Worm (Caenorhabditis elegans) whole organism, young adult: ENCODE measurements around the gene C17G1.2.

ENCODE experiments used
- B0019.2 ChIP-seq: fragments of 200-800 bp; sonication (Bioruptor generic); conservative IDR thresholded peaks from 2 replicates; pipeline ENCODE4 v1.3.6; 2022; ENCODE audit warnings: missing genetic modification reagents, missing genetic modification characterization, missing compliant biosample characterization
- B0336.3 ChIP-seq: fragments of 200-800 bp; sonication (Bioruptor generic); IDR thresholded peaks from 2 replicates; pipeline ENCODE4 v1.3.6; 2022; ENCODE audit warnings: missing genetic modification characterization, missing compliant biosample characterization
- C06A6.2 ChIP-seq: fragments of 200-800 bp; sonication (Bioruptor generic); conservative IDR thresholded peaks from 2 replicates; pipeline ENCODE4 v1.3.6; 2022; ENCODE audit warnings: missing genetic modification characterization, missing compliant biosample characterization
- C17E4.6 ChIP-seq: fragments of 200-800 bp; sonication (Bioruptor generic); IDR thresholded peaks from 2 replicates; pipeline ENCODE4 v1.3.6; 2022; ENCODE audit warnings: missing genetic modification reagents, missing genetic modification characterization, missing compliant biosample characterization
- D2030.7 ChIP-seq: fragments of 200-800 bp; sonication (Bioruptor generic); IDR thresholded peaks from 2 replicates; pipeline ENCODE4 v1.3.6; 2022; ENCODE audit warnings: missing genetic modification reagents, missing genetic modification characterization, missing compliant biosample characterization
- F37B4.10 ChIP-seq: fragments of 200-800 bp; sonication (Bioruptor generic); IDR thresholded peaks from 2 replicates; pipeline ENCODE4 v1.3.6; 2022; ENCODE audit warnings: missing genetic modification characterization, missing compliant biosample characterization
- F39B2.1 ChIP-seq: fragments of 200-800 bp; sonication (Bioruptor generic); IDR thresholded peaks from 2 replicates; pipeline ENCODE4 v1.3.6; 2022; ENCODE audit warnings: missing genetic modification reagents, missing genetic modification characterization, missing compliant biosample characterization
- F49E8.2 ChIP-seq: sonication (generic microtip); optimal IDR thresholded peaks from 3 replicates; lab custom pipeline; 2017; ENCODE audit warnings: missing genetic modification characterization, mild to moderate bottlenecking, missing compliant biosample characterization, antibody characterized with exemption, moderate library complexity; ENCODE audit not compliant: insufficient read depth
- F52B5.7 ChIP-seq: sonication (generic microtip); optimal IDR thresholded peaks from 2 replicates; lab custom pipeline; 2016; ENCODE audit warnings: mild to moderate bottlenecking, missing genetic modification characterization, missing compliant biosample characterization
- F55B11.4 ChIP-seq: sonication (generic microtip); optimal IDR thresholded peaks from 2 replicates; lab custom pipeline; 2016; ENCODE audit warnings: missing compliant biosample characterization, missing genetic modification characterization, borderline replicate concordance; ENCODE audit not compliant: insufficient read depth
- akir-1 ChIP-seq: fragments of 200-800 bp; sonication (Bioruptor generic); optimal IDR thresholded peaks from 2 replicates; lab custom pipeline; 2018; ENCODE audit warnings: mild to moderate bottlenecking, missing genetic modification characterization, moderate library complexity, missing compliant biosample characterization
- ama-1 ChIP-seq, 3 experiments: fragments of 150-350 bp in 1 of 3; sonication (generic microtip) in 2 of 3; optimal IDR thresholded peaks; 2 replicates each; lab custom pipeline; 2014 to 2018; ENCODE audit warnings: missing biosample characterization in 2 of 3, missing genetic modification characterization in 2 of 3, missing genetic modification reagents in 2 of 3
- aptf-2 ChIP-seq: fragments of 200-800 bp; sonication (Bioruptor generic); conservative IDR thresholded peaks from 2 replicates; pipeline ENCODE4 v1.3.6; 2022; ENCODE audit warnings: missing genetic modification reagents, missing genetic modification characterization, missing compliant biosample characterization
- attf-5 ChIP-seq: fragments of 200-800 bp; sonication (Bioruptor generic); optimal IDR thresholded peaks from 2 replicates; lab custom pipeline; 2018; ENCODE audit warnings: mild to moderate bottlenecking, missing genetic modification characterization, missing compliant biosample characterization
- cebp-2 ChIP-seq: fragments of 200-800 bp; sonication (Bioruptor generic); IDR thresholded peaks from 2 replicates; pipeline ENCODE4 v1.3.6; 2022; ENCODE audit warnings: missing genetic modification characterization, missing compliant biosample characterization
- ceh-58 ChIP-seq: fragments of 200-800 bp; sonication (Bioruptor generic); IDR thresholded peaks from 2 replicates; pipeline ENCODE4 v1.3.6; 2022; ENCODE audit warnings: missing genetic modification characterization, missing compliant biosample characterization
- ceh-79 ChIP-seq: sonication (generic microtip); optimal IDR thresholded peaks from 2 replicates; lab custom pipeline; 2017; ENCODE audit warnings: mild to moderate bottlenecking, missing genetic modification characterization, missing compliant biosample characterization
- efl-1 ChIP-seq: fragments of 150-350 bp; optimal IDR thresholded peaks from 2 replicates; lab custom pipeline; 2014; ENCODE audit warnings: missing biosample characterization, missing genetic modification reagents, missing genetic modification characterization
- fkh-3 ChIP-seq: sonication (generic microtip); optimal IDR thresholded peaks from 2 replicates; lab custom pipeline; 2016; ENCODE audit warnings: mild to moderate bottlenecking, missing genetic modification characterization, missing compliant biosample characterization
- hmg-20 ChIP-seq: fragments of 200-800 bp; sonication (Bioruptor generic); IDR thresholded peaks from 2 replicates; pipeline ENCODE4 v1.3.6; 2022; ENCODE audit warnings: missing genetic modification reagents, missing genetic modification characterization, missing compliant biosample characterization
- hrde-1 ChIP-seq: sonication (generic microtip); optimal IDR thresholded peaks from 2 replicates; lab custom pipeline; 2016; ENCODE audit warnings: missing genetic modification characterization, mild to moderate bottlenecking, missing compliant biosample characterization, moderate library complexity, missing genotype, missing genetic modification reagents, borderline replicate concordance
- lin-35 ChIP-seq, 3 experiments: fragments of 150-350 bp in 2 of 3; sonication (generic microtip) in 1 of 3; optimal IDR thresholded peaks; 2 replicates each; lab custom pipeline; 2014 to 2018; ENCODE audit warnings: missing biosample characterization in 3 of 3, missing genetic modification characterization in 3 of 3, missing genetic modification reagents in 3 of 3
- lin-54 ChIP-seq: fragments of 200-800 bp; sonication (Bioruptor generic); optimal IDR thresholded peaks from 2 replicates; lab custom pipeline; 2018; ENCODE audit warnings: mild to moderate bottlenecking, missing genetic modification characterization, missing compliant biosample characterization
- lir-1 ChIP-seq: fragments of 200-800 bp; sonication (Bioruptor generic); conservative IDR thresholded peaks from 2 replicates; pipeline ENCODE4 v1.3.6; 2022; ENCODE audit warnings: missing genetic modification reagents, missing genetic modification characterization, missing compliant biosample characterization
- lsl-1 ChIP-seq: fragments of 200-800 bp; sonication (Bioruptor generic); optimal IDR thresholded peaks from 2 replicates; lab custom pipeline; 2018; ENCODE audit warnings: mild to moderate bottlenecking, missing genetic modification characterization, moderate library complexity, missing compliant biosample characterization
- lsy-27 ChIP-seq: sonication (generic microtip); optimal IDR thresholded peaks from 2 replicates; lab custom pipeline; 2017; ENCODE audit warnings: missing genetic modification characterization, mild to moderate bottlenecking, missing compliant biosample characterization, antibody characterized with exemption, missing genotype, borderline replicate concordance; ENCODE audit not compliant: insufficient read depth
- madf-10 ChIP-seq: sonication (generic microtip); optimal IDR thresholded peaks from 2 replicates; lab custom pipeline; 2016; ENCODE audit warnings: mild to moderate bottlenecking, missing genetic modification characterization, missing compliant biosample characterization
- madf-8 ChIP-seq: fragments of 200-800 bp; sonication (Bioruptor generic); conservative IDR thresholded peaks from 2 replicates; pipeline ENCODE4 v1.3.6; 2022; ENCODE audit warnings: missing genetic modification reagents, missing genetic modification characterization, missing compliant biosample characterization
- mxl-1 ChIP-seq: sonication (generic microtip); optimal IDR thresholded peaks from 2 replicates; lab custom pipeline; 2016; ENCODE audit warnings: missing genetic modification characterization, missing compliant biosample characterization
- nhr-120 ChIP-seq: fragments of 200-800 bp; sonication (Bioruptor generic); IDR thresholded peaks from 2 replicates; pipeline ENCODE4 v1.3.6; 2022; ENCODE audit warnings: missing genetic modification characterization, missing compliant biosample characterization
- nhr-80 ChIP-seq: sonication (generic microtip); optimal IDR thresholded peaks from 2 replicates; lab custom pipeline; 2016; ENCODE audit warnings: missing genetic modification characterization, missing compliant biosample characterization
- nhr-90 ChIP-seq: sonication (generic microtip); optimal IDR thresholded peaks from 2 replicates; lab custom pipeline; 2016; ENCODE audit warnings: missing genotype, mild to moderate bottlenecking, missing genetic modification characterization, missing compliant biosample characterization
- rcor-1 ChIP-seq: fragments of 200-800 bp; sonication (Bioruptor generic); IDR thresholded peaks from 2 replicates; pipeline ENCODE4 v1.3.6; 2022; ENCODE audit warnings: missing genetic modification reagents, missing genetic modification characterization, missing compliant biosample characterization
- rec-8 ChIP-seq, 2 experiments: sonication (generic microtip); optimal IDR thresholded peaks; 2 replicates each; lab custom pipeline; 2016; ENCODE audit warnings: mild to moderate bottlenecking in 2 of 2, missing genetic modification characterization in 2 of 2, missing genetic modification reagents in 2 of 2, missing genotype in 2 of 2, missing biosample characterization in 1 of 2, missing compliant biosample characterization in 1 of 2, moderate library complexity in 1 of 2
- rpc-1 ChIP-seq, 2 experiments: fragments of 150-350 bp in 1 of 2; sonication (generic microtip) in 1 of 2; optimal IDR thresholded peaks; 2 replicates each; lab custom pipeline; 2014 to 2018; ENCODE audit warnings: missing biosample characterization in 1 of 2, missing genetic modification characterization in 1 of 2, missing genetic modification reagents in 1 of 2, missing genotype in 1 of 2
- snpc-3.4 ChIP-seq: sonication (generic microtip); optimal IDR thresholded peaks from 2 replicates; lab custom pipeline; 2017; ENCODE audit warnings: missing genetic modification characterization, mild to moderate bottlenecking, missing compliant biosample characterization, antibody characterized with exemption, moderate library complexity, missing genotype, missing genetic modification reagents
- sptf-2 ChIP-seq: fragments of 200-800 bp; sonication (Bioruptor generic); optimal IDR thresholded peaks from 2 replicates; lab custom pipeline; 2018; ENCODE audit warnings: mild to moderate bottlenecking, missing genetic modification characterization, missing compliant biosample characterization
- tlf-1 ChIP-seq: fragments of 200-800 bp; sonication (Bioruptor generic); optimal IDR thresholded peaks from 2 replicates; lab custom pipeline; 2018; ENCODE audit warnings: mild to moderate bottlenecking, missing genetic modification characterization, missing compliant biosample characterization
- unc-62 ChIP-seq: fragments of 150-350 bp; optimal IDR thresholded peaks from 2 replicates; lab custom pipeline; 2014; ENCODE audit warnings: missing biosample characterization, missing genetic modification reagents, missing genetic modification characterization
- ztf-25 ChIP-seq: fragments of 200-800 bp; sonication (Bioruptor generic); IDR thresholded peaks from 2 replicates; pipeline ENCODE4 v1.3.6; 2022; ENCODE audit warnings: missing genetic modification reagents, missing genetic modification characterization, missing compliant biosample characterization
- ztf-28 ChIP-seq: fragments of 200-800 bp; sonication (Bioruptor generic); IDR thresholded peaks from 2 replicates; pipeline ENCODE4 v1.3.6; 2022; ENCODE audit warnings: missing genetic modification reagents, missing genetic modification characterization, missing compliant biosample characterization

The C17G1.2 gene

ce11 chrX:9924962-9925361 is 3.6 kb downstream of the C17G1.2 start, which contains the start of gene ugt-23:
Gene ugt-23 (minus strand): TSS chrX:9925173.
- TF ChIP-seq sptf-2 (GFP tag; lab: Kevin White, UChicago) = no peak
- peak; percentile 38 for TF ChIP-seq nhr-80
- TF ChIP-seq madf-8 (GFP tag; lab: Robert Waterston, UW) = no peak
- no peak for TF ChIP-seq rpc-1 (optimal IDR thresholded peaks at IDR 0.05; lab: Kevin White, UChicago)
- TF ChIP-seq rpc-1 (tag; optimal IDR thresholded peaks at IDR 0.05; lab: Kevin White, UChicago) = no peak
- TF ChIP-seq hmg-20 (GFP tag; lab: Robert Waterston, UW) = no peak
- TF ChIP-seq F49E8.2 (tag; lab: Kevin White, UChicago) = no peak
- no peak for TF ChIP-seq madf-10
- TF ChIP-seq cebp-2 (GFP tag; lab: Robert Waterston, UW) = no peak

ce11 chrX:9927993-9928392 is 6.6 kb downstream of the C17G1.2 start:
- TF ChIP-seq efl-1 (GFP tag; lab: Kevin White, UChicago) (no peak), nhr-80 (no peak), F37B4.10 (GFP tag; lab: Robert Waterston, UW) (no peak), rpc-1 (optimal IDR thresholded peaks at IDR 0.05; lab: Kevin White, UChicago) (no peak), rpc-1 (tag; optimal IDR thresholded peaks at IDR 0.05; lab: Kevin White, UChicago) (no peak), aptf-2 (GFP tag; lab: Robert Waterston, UW) (no peak)
- TF ChIP-seq, all 124 proteins: peak for 0

ce11 chrX:9931362-9931761 is 10.0 kb downstream of the C17G1.2 start, which contains the start of gene nra-3:
Gene nra-3 (minus strand): TSS chrX:9931462.
- TF ChIP-seq ztf-25 (GFP tag; lab: Robert Waterston, UW) (no peak), rcor-1 (no peak), fkh-3 (tag; lab: Kevin White, UChicago) (no peak), C06A6.2 (GFP tag; lab: Robert Waterston, UW) (no peak), D2030.7 (GFP tag; lab: Robert Waterston, UW) (no peak), mxl-1 (tag; lab: Kevin White, UChicago) (no peak), lsy-27 (tag; lab: Kevin White, UChicago) (no peak)

ce11 chrX:9932226-9932773 is 10.9 kb downstream of the C17G1.2 start, which contains the start of gene tsp-21:
Gene tsp-21 (plus strand): TSS chrX:9932371.
- TF ChIP-seq hrde-1 (tag; lab: Kevin White, UChicago) (no peak), unc-62 (GFP tag; lab: Kevin White, UChicago) (no peak), lin-54 (GFP tag; lab: Kevin White, UChicago) (peak; percentile 9), F39B2.1 (GFP tag; lab: Robert Waterston, UW) (no peak), lin-35 (GFP tag; optimal IDR thresholded peaks at IDR 0.05; lab: Kevin White, UChicago) (peak in 1 of 3 experiments; percentile 47), lir-1 (GFP tag; lab: Robert Waterston, UW) (peak; percentile 92), rec-8 (tag; optimal IDR thresholded peaks at IDR 0.05; lab: Kevin White, UChicago) (no peak), lsl-1 (GFP tag; lab: Kevin White, UChicago) (no peak), ztf-28 (no peak), ceh-58 (GFP tag; lab: Robert Waterston, UW) (no peak), C17E4.6 (GFP tag; lab: Robert Waterston, UW) (peak; percentile 59; the same call in 1 of the 2 replicates), ztf-25 (GFP tag; lab: Robert Waterston, UW) (no peak), attf-5 (GFP tag; lab: Kevin White, UChicago) (peak; percentile 60), B0019.2 (no peak), ama-1 (optimal IDR thresholded peaks at IDR 0.05; lab: Kevin White, UChicago) (no peak), ama-1 (GFP tag; optimal IDR thresholded peaks at IDR 0.05; lab: Kevin White, UChicago) (no peak), nhr-90 (tag; lab: Kevin White, UChicago) (peak; percentile 45), tlf-1 (GFP tag; lab: Kevin White, UChicago) (no peak), nhr-120 (GFP tag; lab: Robert Waterston, UW) (no peak), F55B11.4 (tag; lab: Kevin White, UChicago) (no peak), nhr-80 (peak; percentile 90), akir-1 (GFP tag; lab: Kevin White, UChicago) (no peak), F52B5.7 (tag; lab: Kevin White, UChicago) (no peak), B0336.3 (GFP tag; lab: Robert Waterston, UW) (peak; percentile 71; the same call in 1 of the 2 replicates), snpc-3.4 (tag; lab: Kevin White, UChicago) (no peak), ceh-79 (no peak)
